Worm (Caenorhabditis elegans): ENCODE measurements around the gene C17H12.2.
A peak's percentile ranks its signal among the peaks of the same experiment; 100 is the strongest.

C17H12.2 gene

DNA sequence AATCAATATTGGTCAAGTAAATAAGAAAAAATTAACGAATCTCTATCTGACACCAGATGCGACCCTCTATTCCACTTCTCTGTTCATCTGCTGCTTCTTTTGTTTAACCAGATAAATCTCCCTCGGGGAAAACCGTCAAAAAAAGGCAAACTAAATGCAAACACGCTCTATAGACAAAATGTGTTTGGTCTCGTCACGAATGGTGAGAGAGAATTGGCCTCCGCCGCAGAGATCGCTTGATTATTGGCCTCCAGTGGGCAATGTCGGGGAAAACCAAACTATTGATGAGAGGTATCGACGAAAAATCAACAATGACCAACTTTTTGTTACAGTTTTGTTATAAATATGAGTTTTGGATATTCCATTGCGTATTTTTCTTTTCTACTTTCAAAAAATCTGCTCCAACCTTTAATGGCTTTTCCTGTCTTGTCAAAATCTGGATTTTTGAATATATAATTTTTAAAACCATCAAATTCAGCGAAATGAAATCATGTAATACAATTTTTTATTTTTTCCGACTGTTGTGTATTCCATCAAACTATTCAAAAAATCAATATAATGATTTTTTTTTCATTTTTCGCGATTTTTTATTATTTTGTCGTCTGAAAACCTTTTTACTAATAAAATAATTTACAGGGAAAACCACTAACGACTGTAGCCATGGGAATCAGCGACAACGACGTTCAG lies at the start of gene C17H12.2, which contains the start of gene vha-8:
Gene C17H12.2, minus strand, starts transcription at position 51 of the 687 bp plus-strand sequence.
Gene vha-8, plus strand, starts transcription at position 637 of the 687 bp plus-strand sequence.
- TF ChIP-seq mep-1 (tag; optimal IDR thresholded peaks at IDR 0.05) (peak; percentile 97), ceh-32 (tag; optimal IDR thresholded peaks at IDR 0.05; ENCODE audit: poor library complexity) (no peak), aly-2 (tag; optimal IDR thresholded peaks at IDR 0.05) (no peak), F10B5.3 (tag; optimal IDR thresholded peaks at IDR 0.05) (no peak), duxl-1 (tag; optimal IDR thresholded peaks at IDR 0.05; ENCODE audit: poor library complexity) (no peak), fkh-10 (GFP tag; optimal IDR thresholded peaks at IDR 0.05) (peak; percentile 64), lin-29 (GFP tag; IDR thresholded peaks at IDR 0.05) (no peak), zag-1 (tag; optimal IDR thresholded peaks at IDR 0.05) (no peak), F37D6.2 (tag; optimal IDR thresholded peaks at IDR 0.05) (peak; percentile 56), pqm-1 (tag; optimal IDR thresholded peaks at IDR 0.05) (peak; percentile 90), saeg-2 (GFP tag; IDR thresholded peaks at IDR 0.05) (no peak), F26F4.8 (GFP tag; conservative IDR thresholded peaks at IDR 0.05) (no peak), ZK546.5 (tag; optimal IDR thresholded peaks at IDR 0.05) (peak; percentile 1 to 30), daf-16 (GFP tag; optimal IDR thresholded peaks at IDR 0.05) (peak in 1 of 2 experiments; percentile 47), daf-16 (tag; optimal IDR thresholded peaks at IDR 0.05) (peak; percentile 58), F44E2.7 (GFP tag; IDR thresholded peaks at IDR 0.05) (no peak), nhr-6 (tag; optimal IDR thresholded peaks at IDR 0.05) (peak; percentile 83), madf-5 (GFP tag; IDR thresholded peaks at IDR 0.05) (no peak), egl-43 (GFP tag; IDR thresholded peaks at IDR 0.05) (peak; percentile 60; the same call in 1 of the 2 replicates), dve-1 (tag; optimal IDR thresholded peaks at IDR 0.05; ENCODE audit: insufficient read depth) (peak; percentile 95), hif-1 (tag; optimal IDR thresholded peaks at IDR 0.05) (peak in 1 of 2 experiments; percentile 69), skn-1 (tag; optimal IDR thresholded peaks at IDR 0.05) (no peak), nhr-76 (tag; optimal IDR thresholded peaks at IDR 0.05) (peak; percentile 44), Y75B8A.6 (GFP tag; IDR thresholded peaks at IDR 0.05) (no peak), nhr-28 (tag; optimal IDR thresholded peaks at IDR 0.05) (peak; percentile 95), ceh-28 (tag; optimal IDR thresholded peaks at IDR 0.05) (peak; percentile 54), T20F7.1 (GFP tag; optimal IDR thresholded peaks at IDR 0.05) (peak; percentile 85), lim-7 (GFP tag; IDR thresholded peaks at IDR 0.05) (no peak), spr-3 (GFP tag; optimal IDR thresholded peaks at IDR 0.05) (no peak), pha-4 (GFP tag; IDR thresholded peaks at IDR 0.05) (peak; percentile 77), pha-4 (tag; optimal IDR thresholded peaks at IDR 0.05) (peak; percentile 93), snpc-1.2 (GFP tag; IDR thresholded peaks at IDR 0.05) (no peak), mdl-1 (tag; optimal IDR thresholded peaks at IDR 0.05) (peak in 1 of 2 experiments; percentile 65), nhr-25 (tag; optimal IDR thresholded peaks at IDR 0.05; ENCODE audit: borderline replicate concordance, insufficient read depth) (peak; percentile 87), daf-8 (GFP tag; IDR thresholded peaks at IDR 0.05) (no peak), spr-1 (tag; optimal IDR thresholded peaks at IDR 0.05) (peak; percentile 78), Y5F2A.4 (GFP tag; optimal IDR thresholded peaks at IDR 0.05) (no peak), nhr-42 (GFP tag; IDR thresholded peaks at IDR 0.05) (no peak), arid-1 (GFP tag; conservative IDR thresholded peaks at IDR 0.05) (0 out of 2 replicates have a peak, but pooled peaks have one; percentile 25), lin-38 (GFP tag; IDR thresholded peaks at IDR 0.05) (peak; percentile 98), mdt-29 (GFP tag; IDR thresholded peaks at IDR 0.05) (peak; percentile 84), nhr-237 (tag; optimal IDR thresholded peaks at IDR 0.05) (no peak), D1046.2 (GFP tag; IDR thresholded peaks at IDR 0.05) (peak; percentile 51; the same call in 1 of the 2 replicates), fos-1 (tag; optimal IDR thresholded peaks at IDR 0.05) (peak; percentile 2), mxl-3 (GFP tag; optimal IDR thresholded peaks at IDR 0.05) (peak; percentile 91), ceh-82 (tag; optimal IDR thresholded peaks at IDR 0.05) (no peak), php-3 (GFP tag; IDR thresholded peaks at IDR 0.05) (no peak), ces-1 (GFP tag; optimal IDR thresholded peaks at IDR 0.05) (peak; percentile 60), unc-62 (GFP tag; optimal IDR thresholded peaks at IDR 0.05 in 1 of 2) (peak in 1 of 2 experiments; percentile 87), unc-62 (tag; optimal IDR thresholded peaks at IDR 0.05) (no peak), unc-130 (GFP tag; optimal IDR thresholded peaks at IDR 0.05) (no peak)
